Fruit fly (Drosophila melanogaster) whole organism, prepupa: ENCODE measurements around the gene fend.

Source experiments
- CG10631 ChIP-seq: fragments of 200-800 bp; sonication (Bioruptor generic); optimal IDR thresholded peaks from 2 replicates; lab custom pipeline; 2016; ENCODE audit warnings: missing biosample characterization, missing genetic modification characterization
- CG11762 ChIP-seq: fragments of 200-800 bp; sonication (Bioruptor generic); optimal IDR thresholded peaks from 3 replicates; lab custom pipeline; 2016; ENCODE audit warnings: missing biosample characterization, missing genetic modification characterization; ENCODE audit not compliant: insufficient read depth
- CG3032 ChIP-seq: fragments of 200-800 bp; optimal IDR thresholded peaks from 2 replicates; lab custom pipeline; 2019; ENCODE audit warnings: missing biosample characterization, mild to moderate bottlenecking, missing genetic modification characterization, moderate library complexity
- CG3919 ChIP-seq: fragments of 200-800 bp; sonication (Bioruptor generic); optimal IDR thresholded peaks from 3 replicates; lab custom pipeline; 2016; ENCODE audit warnings: missing biosample characterization, missing genetic modification characterization
- CG6163 ChIP-seq: fragments of 200-800 bp; sonication (Bioruptor generic); IDR thresholded peaks from 3 replicates; pipeline ENCODE4 v1.3.6; 2022; ENCODE audit warnings: missing biosample characterization, missing genetic modification characterization
- CG6792 ChIP-seq: fragments of 200-800 bp; sonication (Bioruptor generic); optimal IDR thresholded peaks from 3 replicates; lab custom pipeline; 2016; ENCODE audit warnings: missing biosample characterization, missing genetic modification characterization
- CG6808 ChIP-seq: fragments of 200-800 bp; sonication (Bioruptor generic); optimal IDR thresholded peaks from 3 replicates; lab custom pipeline; 2017; ENCODE audit warnings: missing biosample characterization, missing genetic modification characterization, mild to moderate bottlenecking, moderate library complexity, missing genetic modification reagents
- CG6854 ChIP-seq: fragments of 200-800 bp; sonication (Bioruptor generic); optimal IDR thresholded peaks from 2 replicates; lab custom pipeline; 2017; ENCODE audit warnings: missing biosample characterization, mild to moderate bottlenecking, missing genetic modification characterization
- CG8632 ChIP-seq: fragments of 200-800 bp; sonication (Bioruptor generic); optimal IDR thresholded peaks from 3 replicates; lab custom pipeline; 2016; ENCODE audit warnings: missing biosample characterization, missing genetic modification characterization
- Eip93F ChIP-seq: fragments of 200-800 bp; sonication (Bioruptor generic); optimal IDR thresholded peaks from 2 replicates; lab custom pipeline; 2016; ENCODE audit warnings: missing biosample characterization, mild to moderate bottlenecking, missing genetic modification characterization
- Hr39 ChIP-seq: fragments of 200-800 bp; sonication (Bioruptor generic); optimal IDR thresholded peaks from 2 replicates; lab custom pipeline; 2016; ENCODE audit warnings: missing biosample characterization, missing genetic modification characterization
- OdsH ChIP-seq: fragments of 200-800 bp; sonication (Bioruptor generic); optimal IDR thresholded peaks from 3 replicates; lab custom pipeline; 2016; ENCODE audit warnings: missing biosample characterization, missing genetic modification characterization
- Smox ChIP-seq: fragments of 200-800 bp; sonication (Bioruptor generic); optimal IDR thresholded peaks from 3 replicates; lab custom pipeline; 2016; ENCODE audit warnings: missing biosample characterization, missing genetic modification characterization
- Sox102F ChIP-seq: fragments of 200-800 bp; sonication (Bioruptor generic); optimal IDR thresholded peaks from 2 replicates; lab custom pipeline; 2016; ENCODE audit warnings: missing biosample characterization, mild to moderate bottlenecking, missing genetic modification characterization
- Sox14 ChIP-seq: fragments of 200-800 bp; sonication (Bioruptor generic); optimal IDR thresholded peaks from 3 replicates; lab custom pipeline; 2016; ENCODE audit warnings: missing biosample characterization, missing genetic modification characterization
- Sox15 ChIP-seq: fragments of 200-800 bp; sonication (Bioruptor generic); optimal IDR thresholded peaks from 3 replicates; lab custom pipeline; 2016; ENCODE audit warnings: missing biosample characterization, missing genetic modification characterization
- cyc ChIP-seq: fragments of 200-800 bp; sonication (Bioruptor generic); optimal IDR thresholded peaks from 3 replicates; lab custom pipeline; 2016; ENCODE audit warnings: missing biosample characterization, missing genetic modification characterization
- dsx ChIP-seq: fragments of 200-800 bp; optimal IDR thresholded peaks from 3 replicates; lab custom pipeline; 2019; ENCODE audit warnings: missing biosample characterization, mild to moderate bottlenecking, missing genetic modification characterization, moderate library complexity; ENCODE audit not compliant: poor library complexity, severe bottlenecking
- lz ChIP-seq: fragments of 200-800 bp; sonication (Bioruptor generic); optimal IDR thresholded peaks from 3 replicates; lab custom pipeline; 2016; ENCODE audit warnings: missing biosample characterization, missing genetic modification characterization
- salr ChIP-seq, 2 experiments: fragments of 200-800 bp; sonication (Bioruptor generic); optimal IDR thresholded peaks; 3 replicates each; lab custom pipeline; 2016 to 2018; ENCODE audit warnings: missing biosample characterization in 2 of 2, missing genetic modification characterization in 2 of 2, mild to moderate bottlenecking in 1 of 2
- ss ChIP-seq, 2 experiments: fragments of 200-800 bp; sonication (Bioruptor generic); optimal IDR thresholded peaks; 2 replicates in 1 of 2; 3 replicates in 1 of 2; lab custom pipeline; 2017 to 2018; ENCODE audit warnings: mild to moderate bottlenecking in 2 of 2, missing biosample characterization in 2 of 2, missing genetic modification characterization in 2 of 2, moderate library complexity in 1 of 2
- svp ChIP-seq: fragments of 200-800 bp; sonication (Bioruptor generic); peaks from one replicate; lab custom pipeline; 2016; ENCODE audit warnings: missing biosample characterization, missing genetic modification characterization
- topi ChIP-seq: fragments of 200-800 bp; sonication (Bioruptor generic); optimal IDR thresholded peaks from 3 replicates; lab custom pipeline; 2016; ENCODE audit warnings: missing biosample characterization, missing genetic modification characterization
- vri ChIP-seq: fragments of 200-800 bp; sonication (Bioruptor generic); optimal IDR thresholded peaks from 3 replicates; lab custom pipeline; 2016; ENCODE audit warnings: missing biosample characterization, mild to moderate bottlenecking, missing genetic modification characterization

The fend gene

dm6 chrX:9075641-9076324 is 59.1 kb downstream of the fend start (continued):
- peak; percentile 72 for TF ChIP-seq OdsH
- TF ChIP-seq CG6854 (GFP tag; lab: Kevin White, UChicago): no peak
- peak; percentile 64 for TF ChIP-seq Sox14
- peak; percentile 70 for TF ChIP-seq CG6808 (GFP tag; lab: Kevin White, UChicago)
- TF ChIP-seq CG11762 (GFP tag; lab: Kevin White, UChicago): peak; percentile 68
- peak; percentile 70 for TF ChIP-seq topi (GFP tag; lab: Kevin White, UChicago)
- peak; percentile 43 for TF ChIP-seq CG10631 (GFP tag; lab: Kevin White, UChicago)
- peak; percentile 60 for TF ChIP-seq cyc (GFP tag; lab: Kevin White, UChicago)
- peak; percentile 70 for TF ChIP-seq lz (GFP tag; lab: Kevin White, UChicago)
- TF ChIP-seq, all 60 proteins: peak for 51

dm6 chrX:9074040-9074439 is 60.9 kb downstream of the fend start:
- no peak for TF ChIP-seq CG11762 (GFP tag; lab: Kevin White, UChicago)
- TF ChIP-seq svp (GFP tag; lab: Kevin White, UChicago): no peak
- no peak for TF ChIP-seq dsx (GFP tag; lab: Kevin White, UChicago)
- TF ChIP-seq Sox15 (GFP tag; lab: Kevin White, UChicago): no peak
- TF ChIP-seq CG3919 (GFP tag; lab: Kevin White, UChicago): no peak
- no peak for TF ChIP-seq CG8632 (GFP tag; lab: Kevin White, UChicago)
- TF ChIP-seq Eip93F (GFP tag; lab: Kevin White, UChicago): no peak
- TF ChIP-seq CG6792 (GFP tag; lab: Kevin White, UChicago): no peak
- no peak for TF ChIP-seq Sox102F
- TF ChIP-seq ss (GFP tag; optimal IDR thresholded peaks at IDR 0.05; lab: Kevin White, UChicago): no peak
- no peak for TF ChIP-seq CG6163
- no peak for TF ChIP-seq salr (GFP tag; optimal IDR thresholded peaks at IDR 0.05; lab: Kevin White, UChicago)
- no peak for TF ChIP-seq Hr39 (GFP tag; lab: Kevin White, UChicago)
- no peak for TF ChIP-seq Smox (GFP tag; lab: Kevin White, UChicago)
- no peak for TF ChIP-seq lz (GFP tag; lab: Kevin White, UChicago)
- no peak for TF ChIP-seq CG3032 (tag; lab: Kevin White, UChicago)
- TF ChIP-seq vri (GFP tag; lab: Kevin White, UChicago): no peak
